Fruit fly (Drosophila melanogaster) whole organism, embryonic: ENCODE measurements around the gene Dfd.

Experiments used
- CG10654 ChIP-seq: fragments of 200-800 bp; sonication (Bioruptor generic); optimal IDR thresholded peaks from 2 replicates; lab custom pipeline; 2016; ENCODE audit warnings: missing biosample characterization, missing genetic modification characterization
- CG11504 ChIP-seq: fragments of 200-800 bp; sonication (Bioruptor generic); optimal IDR thresholded peaks from 3 replicates; lab custom pipeline; 2019; ENCODE audit warnings: missing biosample characterization, mild to moderate bottlenecking, missing genetic modification characterization, moderate library complexity
- CG12391 ChIP-seq: fragments of 200-800 bp; sonication (Bioruptor generic); optimal IDR thresholded peaks from 3 replicates; lab custom pipeline; 2018; ENCODE audit warnings: missing biosample characterization, mild to moderate bottlenecking, missing genetic modification characterization, moderate library complexity
- CG1647 ChIP-seq: fragments of 200-800 bp; sonication (Bioruptor generic); optimal IDR thresholded peaks from 3 replicates; lab custom pipeline; 2016; ENCODE audit warnings: missing biosample characterization, missing genetic modification characterization
- CG17361 ChIP-seq: fragments of 200-800 bp; sonication (Bioruptor generic); IDR thresholded peaks from 3 replicates; pipeline ENCODE4 v1.3.6; 2022; ENCODE audit warnings: missing biosample characterization, missing genetic modification characterization
- CG17829 ChIP-seq: fragments of 200-800 bp; optimal IDR thresholded peaks from 2 replicates; lab custom pipeline; 2019; ENCODE audit warnings: missing biosample characterization, mild to moderate bottlenecking, missing genetic modification characterization, moderate library complexity
- CG2116 ChIP-seq: fragments of 200-800 bp; sonication (Bioruptor generic); optimal IDR thresholded peaks from 3 replicates; lab custom pipeline; 2018; ENCODE audit warnings: missing biosample characterization, mild to moderate bottlenecking, missing genetic modification characterization
- CG2199 ChIP-seq: fragments of 200-800 bp; sonication (Bioruptor generic); IDR thresholded peaks from 3 replicates; pipeline ENCODE4 v1.3.6; 2022; ENCODE audit warnings: missing biosample characterization, missing genetic modification characterization
- CG31365 ChIP-seq: fragments of 200-800 bp; sonication (Bioruptor generic); optimal IDR thresholded peaks from 2 replicates; lab custom pipeline; 2018; ENCODE audit warnings: missing biosample characterization, mild to moderate bottlenecking, missing genetic modification characterization
- CG3726 ChIP-seq: fragments of 200-800 bp; sonication (Bioruptor generic); IDR thresholded peaks from 3 replicates; pipeline ENCODE4, ENCODE4 v1.3.6; 2022; ENCODE audit warnings: missing biosample characterization, missing genetic modification characterization
- CG6813 ChIP-seq: fragments of 200-800 bp; sonication (Bioruptor generic); optimal IDR thresholded peaks from 2 replicates; lab custom pipeline; 2017; ENCODE audit warnings: missing biosample characterization, missing genetic modification characterization, mild to moderate bottlenecking, moderate library complexity, missing genetic modification reagents
- CG7745 ChIP-seq: fragments of 200-800 bp; sonication (Bioruptor generic); optimal IDR thresholded peaks from 2 replicates; lab custom pipeline; 2018; ENCODE audit warnings: missing biosample characterization, mild to moderate bottlenecking, missing genetic modification characterization, moderate library complexity
- CG8290 ChIP-seq, 3 experiments: fragments of 200-800 bp; sonication (Bioruptor generic); optimal IDR thresholded peaks; 2 replicates each; lab custom pipeline; 2016 to 2019; ENCODE audit warnings: missing biosample characterization in 3 of 3, missing genetic modification characterization in 3 of 3, mild to moderate bottlenecking in 2 of 3, moderate library complexity in 1 of 3
- Camta ChIP-seq: fragments of 200-800 bp; sonication (Bioruptor generic); optimal IDR thresholded peaks from 2 replicates; lab custom pipeline; 2016; ENCODE audit warnings: missing biosample characterization, missing genetic modification characterization
- Dfd ChIP-seq, 2 experiments: fragments of >200 bp; optimal IDR thresholded peaks; 2 replicates each; lab custom pipeline; 2017; ENCODE audit warnings: missing biosample characterization in 2 of 2, missing genetic modification characterization in 2 of 2
- Doc3 ChIP-seq: fragments of 200-800 bp; sonication (Bioruptor generic); IDR thresholded peaks from 3 replicates; pipeline ENCODE4 v1.3.6; 2022; ENCODE audit warnings: missing biosample characterization, missing genetic modification characterization; ENCODE audit not compliant: partially characterized antibody
- Dp ChIP-seq: fragments of 200-800 bp; sonication (Bioruptor generic); optimal IDR thresholded peaks from 2 replicates; lab custom pipeline; 2018; ENCODE audit warnings: missing biosample characterization, mild to moderate bottlenecking, missing genetic modification characterization, moderate library complexity
- E2f2 ChIP-seq: fragments of 200-800 bp; sonication (Bioruptor generic); IDR thresholded peaks from 2 replicates; pipeline ENCODE4 v1.3.6; 2022; ENCODE audit warnings: missing biosample characterization, missing genetic modification characterization
- Eip74EF ChIP-seq, 2 experiments: fragments of 200-800 bp in 1 of 2; fragments of >200 bp in 1 of 2; sonication (Bioruptor generic) in 1 of 2; optimal IDR thresholded peaks; 2 replicates each; lab custom pipeline; 2017 to 2019; ENCODE audit warnings: missing biosample characterization in 2 of 2, missing genetic modification characterization in 2 of 2, mild to moderate bottlenecking in 1 of 2, moderate library complexity in 1 of 2
- Ets97D ChIP-seq: fragments of 200-800 bp; sonication (Bioruptor generic); optimal IDR thresholded peaks from 3 replicates; lab custom pipeline; 2016; ENCODE audit warnings: missing biosample characterization, missing genetic modification characterization
- Fer2 ChIP-seq: fragments of 200-800 bp; sonication (Bioruptor generic); optimal IDR thresholded peaks from 2 replicates; lab custom pipeline; 2018; ENCODE audit warnings: missing biosample characterization, mild to moderate bottlenecking, missing genetic modification characterization, moderate library complexity
- HLHmδ ChIP-seq: fragments of 200-800 bp; sonication (Bioruptor generic); optimal IDR thresholded peaks from 2 replicates; lab custom pipeline; 2018; ENCODE audit warnings: missing biosample characterization, mild to moderate bottlenecking, missing genetic modification characterization, moderate library complexity
- HmgD ChIP-seq: fragments of 200-800 bp; sonication (Bioruptor generic); optimal IDR thresholded peaks from 3 replicates; lab custom pipeline; 2016; ENCODE audit warnings: missing biosample characterization, missing genetic modification characterization
- Hr78 ChIP-seq, 2 experiments: fragments of 200-800 bp in 1 of 2; fragments of >200 bp in 1 of 2; sonication (Bioruptor generic) in 1 of 2; optimal IDR thresholded peaks; 2 replicates each; lab custom pipeline; 2017 to 2019; ENCODE audit warnings: missing biosample characterization in 2 of 2, missing genetic modification characterization in 2 of 2, mild to moderate bottlenecking in 1 of 2, moderate library complexity in 1 of 2
- Myb ChIP-seq: fragments of 200-800 bp; sonication (Bioruptor generic); optimal IDR thresholded peaks from 2 replicates; lab custom pipeline; 2016; ENCODE audit warnings: missing biosample characterization, missing genetic modification characterization
- Opbp ChIP-seq: fragments of 200-800 bp; sonication (Bioruptor generic); IDR thresholded peaks from 3 replicates; pipeline ENCODE4 v1.3.6; 2022; ENCODE audit warnings: missing biosample characterization, missing genetic modification characterization; ENCODE audit not compliant: partially characterized antibody
- Optix ChIP-seq: fragments of 200-800 bp; sonication (Bioruptor generic); IDR thresholded peaks from 3 replicates; pipeline ENCODE4 v1.3.6; 2022; ENCODE audit warnings: missing biosample characterization, missing genetic modification characterization
- Scr ChIP-seq: fragments of 200-800 bp; sonication (Bioruptor generic); IDR thresholded peaks from 2 replicates; pipeline ENCODE4 v1.3.6; 2022; ENCODE audit warnings: missing biosample characterization, missing genetic modification characterization; ENCODE audit not compliant: partially characterized antibody
- Vsx1 ChIP-seq: fragments of 200-800 bp; sonication (Bioruptor generic); optimal IDR thresholded peaks from 2 replicates; lab custom pipeline; 2017; ENCODE audit warnings: missing biosample characterization, mild to moderate bottlenecking, missing genetic modification characterization, missing genetic modification reagents
- abd-A ChIP-seq: fragments of 200-800 bp; sonication (Bioruptor generic); optimal IDR thresholded peaks from 3 replicates; lab custom pipeline; 2019; ENCODE audit warnings: missing biosample characterization, mild to moderate bottlenecking, missing genetic modification characterization, moderate library complexity
- ash1 ChIP-seq: fragments of 200-800 bp; sonication (Bioruptor generic); optimal IDR thresholded peaks from 2 replicates; lab custom pipeline; 2018; ENCODE audit warnings: missing biosample characterization, mild to moderate bottlenecking, missing genetic modification characterization
- bbx ChIP-seq: fragments of 200-800 bp; sonication (Bioruptor generic); IDR thresholded peaks from 2 replicates; pipeline ENCODE4 v1.3.6; 2022; ENCODE audit warnings: missing biosample characterization, missing genetic modification characterization; ENCODE audit not compliant: partially characterized antibody
- cad ChIP-seq: fragments of >200 bp; optimal IDR thresholded peaks from 2 replicates; lab custom pipeline; 2017; ENCODE audit warnings: missing biosample characterization, missing genetic modification characterization
- corto ChIP-seq: fragments of 200-800 bp; sonication (Bioruptor generic); optimal IDR thresholded peaks from 2 replicates; lab custom pipeline; 2016; ENCODE audit warnings: missing biosample characterization, mild to moderate bottlenecking, missing genetic modification characterization, moderate library complexity
- crol ChIP-seq: fragments of 200-800 bp; sonication (Bioruptor generic); IDR thresholded peaks from 2 replicates; pipeline ENCODE4 v1.3.6; 2022; ENCODE audit warnings: missing biosample characterization, missing genetic modification characterization
- fu2 ChIP-seq: fragments of 200-800 bp; sonication (Bioruptor generic); optimal IDR thresholded peaks from 2 replicates; lab custom pipeline; 2016; ENCODE audit warnings: missing biosample characterization, missing genetic modification characterization
- gcm ChIP-seq: fragments of 200-800 bp; sonication (Bioruptor generic); optimal IDR thresholded peaks from 2 replicates; lab custom pipeline; 2019; ENCODE audit warnings: missing biosample characterization, mild to moderate bottlenecking, missing genetic modification characterization, moderate library complexity
- ken ChIP-seq: fragments of 200-800 bp; sonication (Bioruptor generic); IDR thresholded peaks from 3 replicates; pipeline ENCODE4 v1.3.6; 2022; ENCODE audit warnings: missing biosample characterization, missing genetic modification characterization
- mam ChIP-seq: fragments of 200-800 bp; sonication (Bioruptor generic); optimal IDR thresholded peaks from 3 replicates; lab custom pipeline; 2016; ENCODE audit warnings: missing biosample characterization, missing genetic modification characterization
- p53 ChIP-seq: fragments of 200-800 bp; sonication (Bioruptor generic); optimal IDR thresholded peaks from 2 replicates; lab custom pipeline; 2016; ENCODE audit warnings: missing biosample characterization, missing genetic modification characterization
- pb ChIP-seq: fragments of 200-800 bp; sonication (Bioruptor generic); optimal IDR thresholded peaks from 3 replicates; lab custom pipeline; 2016; ENCODE audit warnings: missing biosample characterization, missing genetic modification characterization
- rib ChIP-seq: fragments of 200-800 bp; sonication (Bioruptor generic); IDR thresholded peaks from 2 replicates; pipeline ENCODE4 v1.3.6; 2022; ENCODE audit warnings: missing biosample characterization, missing genetic modification characterization
- tio ChIP-seq: fragments of 200-800 bp; sonication (Bioruptor generic); optimal IDR thresholded peaks from 2 replicates; lab custom pipeline; 2017; ENCODE audit warnings: missing biosample characterization, missing genetic modification characterization, inconsistent platforms
- zen ChIP-seq: fragments of 200-800 bp; sonication (Bioruptor generic); optimal IDR thresholded peaks from 3 replicates; lab custom pipeline; 2018; ENCODE audit warnings: missing biosample characterization, mild to moderate bottlenecking, missing genetic modification characterization, moderate library complexity

Dfd gene

DNA sequence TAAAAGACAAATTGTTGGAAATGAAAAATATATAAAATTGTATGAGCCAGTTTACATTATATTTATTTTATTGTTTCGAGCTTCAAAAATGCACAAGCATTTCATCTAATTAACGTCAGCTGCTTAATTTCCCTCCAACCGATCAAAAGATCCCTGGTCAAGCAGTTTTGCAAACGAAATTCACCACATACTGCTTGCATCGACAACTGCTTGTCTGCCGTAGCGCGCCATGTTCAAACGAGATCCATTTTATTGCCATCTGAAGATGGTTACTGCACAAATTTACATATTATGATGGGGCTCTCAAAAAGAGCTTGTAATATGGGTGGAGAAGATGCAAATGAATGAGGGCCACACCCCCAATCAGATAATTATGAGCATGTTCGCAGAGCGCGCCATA, 23.4 kb upstream of the Dfd start (continued):
- TF ChIP-seq Dfd (GFP tag; optimal IDR thresholded peaks at IDR 0.05; lab: Kevin White, UChicago), result peak in 1 of 2 experiments; percentile 87
- TF ChIP-seq CG3726, result no peak
- TF ChIP-seq gcm (GFP tag; lab: Kevin White, UChicago), result no peak
- TF ChIP-seq p53 (GFP tag; lab: Kevin White, UChicago), result peak; percentile 56
- peak; percentile 5 for TF ChIP-seq Vsx1 (GFP tag; lab: Kevin White, UChicago)
- TF ChIP-seq E2f2 (GFP tag; lab: Robert Waterston, UW), result peak; percentile 92
- peak; percentile 61; the same call in 1 of the 3 replicates for TF ChIP-seq CG2199
- no peak for TF ChIP-seq CG12391 (tag; lab: Kevin White, UChicago)
- TF ChIP-seq bbx (GFP tag; lab: Robert Waterston, UW), result peak; percentile 25; the same call in 1 of the 2 replicates
- peak; percentile 50 for TF ChIP-seq CG7745
- TF ChIP-seq CG17361 (GFP tag; lab: Robert Waterston, UW), result no peak
- peak; percentile 12 for TF ChIP-seq HLHmδ (GFP tag; lab: Kevin White, UChicago)
- TF ChIP-seq HmgD (GFP tag; lab: Kevin White, UChicago), result peak; percentile 24
- peak; percentile 30 for TF ChIP-seq cad
- no peak for TF ChIP-seq fu2 (GFP tag; lab: Kevin White, UChicago)
- no peak for TF ChIP-seq mam (GFP tag; lab: Kevin White, UChicago)
- TF ChIP-seq Doc3 (GFP tag; lab: Robert Waterston, UW), result no peak
- TF ChIP-seq Myb, result peak; percentile 22
- no peak for TF ChIP-seq CG1647 (GFP tag; lab: Kevin White, UChicago)
- TF ChIP-seq CG8290 (GFP tag; optimal IDR thresholded peaks at IDR 0.05; lab: Kevin White, UChicago), result peak; percentile 35
- peak in 1 of 2 experiments; percentile 44 for TF ChIP-seq CG8290 (tag; optimal IDR thresholded peaks at IDR 0.05; lab: Kevin White, UChicago)
- no peak for TF ChIP-seq rib (GFP tag; lab: Robert Waterston, UW)
- TF ChIP-seq CG6813 (GFP tag; lab: Kevin White, UChicago), result no peak
- peak; percentile 52; the same call in 1 of the 3 replicates for TF ChIP-seq Opbp (GFP tag; lab: Robert Waterston, UW)
- TF ChIP-seq Hr78 (GFP tag; optimal IDR thresholded peaks at IDR 0.05; lab: Kevin White, UChicago), result peak in 1 of 2 experiments; percentile 4
- peak; percentile 87 for TF ChIP-seq Dp (GFP tag; lab: Kevin White, UChicago)
- TF ChIP-seq Ets97D (GFP tag; lab: Kevin White, UChicago), result peak; percentile 44
- peak; percentile 21 for TF ChIP-seq CG2116 (GFP tag; lab: Kevin White, UChicago)
- TF ChIP-seq Fer2 (tag; lab: Kevin White, UChicago), result no peak
- TF ChIP-seq CG10654 (GFP tag; lab: Kevin White, UChicago), result no peak
- TF ChIP-seq Eip74EF (GFP tag; optimal IDR thresholded peaks at IDR 0.05; lab: Kevin White, UChicago), result peak in 1 of 2 experiments; percentile 84
- peak; percentile 68 for TF ChIP-seq zen (tag; lab: Kevin White, UChicago)
- no peak for TF ChIP-seq ash1 (GFP tag; lab: Kevin White, UChicago)
- peak; percentile 98 for TF ChIP-seq CG31365
- peak; percentile 5 for TF ChIP-seq CG17829 (tag; lab: Kevin White, UChicago)
- TF ChIP-seq tio, result no peak

DNA sequence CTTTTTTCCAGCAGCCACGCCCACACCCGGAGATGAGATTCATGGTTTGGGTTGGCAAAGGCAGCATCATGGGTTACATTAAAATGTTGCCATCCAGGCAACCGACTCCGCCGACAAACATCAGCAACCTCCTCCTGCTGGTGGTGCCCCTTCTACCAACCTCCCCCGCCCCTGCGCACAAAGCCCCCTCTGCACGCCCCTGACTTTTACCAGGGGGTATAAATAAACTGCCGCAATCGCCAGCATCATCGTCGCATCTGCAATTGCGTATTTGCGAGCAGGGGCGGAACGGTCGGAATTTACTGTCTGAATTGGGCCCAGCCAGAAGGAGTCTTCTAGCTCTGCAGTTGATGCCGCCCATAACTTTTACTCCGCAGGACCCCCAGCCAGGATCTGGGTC, 19.8 kb upstream of the Dfd start:
- TF ChIP-seq Camta (GFP tag; lab: Kevin White, UChicago), result no peak
- no peak for TF ChIP-seq pb (GFP tag; lab: Kevin White, UChicago)
- TF ChIP-seq Scr (GFP tag; lab: Robert Waterston, UW), result 0 out of 2 replicates have a peak, but pooled peaks have one; percentile 25
- TF ChIP-seq abd-A (tag; lab: Kevin White, UChicago), result peak; percentile 91
- TF ChIP-seq CG11504 (tag; lab: Kevin White, UChicago), result peak; percentile 49
- no peak for TF ChIP-seq Optix (GFP tag; lab: Robert Waterston, UW)
- TF ChIP-seq corto (GFP tag; lab: Kevin White, UChicago), result no peak
- TF ChIP-seq ken (GFP tag; lab: Robert Waterston, UW), result no peak
- peak; percentile 38; the same call in 1 of the 2 replicates for TF ChIP-seq crol (GFP tag; lab: Robert Waterston, UW)
